Fruit fly (Drosophila melanogaster) whole organism, pupa: ENCODE data around the gene pbl.

Source experiments
- CG12605 ChIP-seq: fragments of 200-800 bp; sonication (Bioruptor generic); IDR thresholded peaks from 2 replicates; pipeline ENCODE4 v1.3.6; 2022; ENCODE audit warnings: missing biosample characterization, missing genetic modification characterization
- CG14655 ChIP-seq: fragments of 200-800 bp; sonication (Bioruptor generic); optimal IDR thresholded peaks from 3 replicates; lab custom pipeline; 2017; ENCODE audit warnings: mild to moderate bottlenecking, missing biosample characterization, missing genetic modification reagents, missing genetic modification characterization
- CG17806 ChIP-seq: fragments of 200-800 bp; sonication (Bioruptor generic); optimal IDR thresholded peaks from 2 replicates; lab custom pipeline; 2018; ENCODE audit warnings: missing biosample characterization, mild to moderate bottlenecking, missing genetic modification characterization, moderate library complexity
- CG34367 ChIP-seq: fragments of 200-800 bp; sonication (Bioruptor generic); optimal IDR thresholded peaks from 2 replicates; lab custom pipeline; 2018; ENCODE audit warnings: missing biosample characterization, mild to moderate bottlenecking, missing genetic modification characterization
- CG8159 ChIP-seq: fragments of 200-800 bp; sonication (Bioruptor generic); optimal IDR thresholded peaks from 3 replicates; lab custom pipeline; 2018; ENCODE audit warnings: missing biosample characterization, mild to moderate bottlenecking, missing genetic modification characterization, moderate library complexity
- EcR ChIP-seq: fragments of 200-800 bp; sonication (Bioruptor generic); optimal IDR thresholded peaks from 3 replicates; lab custom pipeline; 2019; ENCODE audit warnings: missing biosample characterization, missing genetic modification characterization, mild to moderate bottlenecking, moderate library complexity, missing genetic modification reagents
- Ets98B ChIP-seq: fragments of 200-800 bp; sonication (Bioruptor generic); IDR thresholded peaks from 2 replicates; pipeline ENCODE4 v1.3.6; 2022; ENCODE audit warnings: missing biosample characterization, missing genetic modification characterization
- Pif1B ChIP-seq: fragments of 200-800 bp; sonication (Bioruptor generic); optimal IDR thresholded peaks from 3 replicates; lab custom pipeline; 2016; ENCODE audit warnings: missing biosample characterization, missing genetic modification characterization
- fd96Ca ChIP-seq: fragments of 200-800 bp; sonication (Bioruptor generic); IDR thresholded peaks from 3 replicates; pipeline ENCODE4 v1.3.6; 2022; ENCODE audit warnings: missing biosample characterization, missing genetic modification characterization
- gl ChIP-seq: fragments of 200-800 bp; sonication (Bioruptor generic); optimal IDR thresholded peaks from 2 replicates; lab custom pipeline; 2018; ENCODE audit warnings: missing biosample characterization, mild to moderate bottlenecking, missing genetic modification characterization

dm6 chr3L:7953728-7954127 lies 42.0 kb upstream of the pbl start:
- no peak for TF ChIP-seq EcR (GFP tag; lab: Kevin White, UChicago)
- no peak for TF ChIP-seq Pif1B (GFP tag; lab: Kevin White, UChicago)
- TF ChIP-seq CG14655 = no peak
- no peak for TF ChIP-seq fd96Ca (GFP tag; lab: Robert Waterston, UW)
- no peak for TF ChIP-seq CG17806 (tag; lab: Kevin White, UChicago)
- TF ChIP-seq CG12605 (GFP tag; lab: Robert Waterston, UW) = no peak
- no peak for TF ChIP-seq CG8159
- no peak for TF ChIP-seq Ets98B (GFP tag; lab: Robert Waterston, UW)
- no peak for TF ChIP-seq CG34367
- no peak for TF ChIP-seq gl (tag; lab: Kevin White, UChicago)
